Fruit fly (Drosophila melanogaster) whole organism: ENCODE measurements around the gene Ppcs.

Source experiments
- CG8478 ChIP-seq: fragments of >200 bp; optimal IDR thresholded peaks from 2 replicates; lab custom pipeline; 2018; ENCODE audit warnings: inconsistent platforms
- Dll ChIP-seq: fragments of >200 bp; optimal IDR thresholded peaks from 2 replicates; lab custom pipeline; 2017
- pan ChIP-seq: fragments of >200 bp; optimal IDR thresholded peaks from 2 replicates; lab custom pipeline; 2017
- usp ChIP-seq: fragments of >200 bp; optimal IDR thresholded peaks from 2 replicates; lab custom pipeline; 2017; ENCODE audit warnings: missing biosample characterization, missing genetic modification characterization, mixed read lengths

dm6 chr3R:19106452-19106851, 41.3 kb downstream of the Ppcs start:
- no peak for TF ChIP-seq usp (GFP tag; lab: Kevin White, UChicago)
- no peak for TF ChIP-seq Dll (lab: Kevin White, UChicago)
- no peak for TF ChIP-seq CG8478 (lab: Kevin White, UChicago)
- TF ChIP-seq pan (lab: Kevin White, UChicago), result no peak
